Fruit fly (Drosophila melanogaster) whole organism: ENCODE data around the gene CG2233.
A peak's percentile ranks its signal among the peaks of the same experiment; 100 is the strongest.

ENCODE experiments used
- Dll ChIP-seq: fragments of >200 bp; optimal IDR thresholded peaks from 2 replicates; lab custom pipeline; 2017
- EcR ChIP-seq, 2 experiments: fragments of >200 bp; optimal IDR thresholded peaks; 2 replicates each; lab custom pipeline; 2017; ENCODE audit warnings: missing biosample characterization in 2 of 2, missing genetic modification characterization in 2 of 2, missing genetic modification reagents in 2 of 2
- psq ChIP-seq: fragments of >200 bp; optimal IDR thresholded peaks from 2 replicates; lab custom pipeline; 2017
- usp ChIP-seq: fragments of >200 bp; optimal IDR thresholded peaks from 2 replicates; lab custom pipeline; 2017; ENCODE audit warnings: missing biosample characterization, missing genetic modification characterization, mixed read lengths

dm6 chrX:8057837-8058445, 20.6 kb upstream of the CG2233 start:
- TF ChIP-seq psq (lab: Kevin White, UChicago) (no peak), Dll (lab: Kevin White, UChicago) (peak; percentile 40), EcR (GFP tag; optimal IDR thresholded peaks at IDR 0.05; lab: Kevin White, UChicago) (no peak), usp (GFP tag; lab: Kevin White, UChicago) (no peak)
